Fruit fly (Drosophila melanogaster) whole organism, embryonic: Measurements from ENCODE around the gene Agxt.

Experiments used
- Adf1 ChIP-seq: fragments of 200-800 bp; sonication (Bioruptor generic); IDR thresholded peaks from 2 replicates; pipeline ENCODE4 v1.3.6; 2022; ENCODE audit warnings: missing biosample characterization, missing genetic modification characterization
- CG10462 ChIP-seq: fragments of 200-800 bp; sonication (Bioruptor generic); optimal IDR thresholded peaks from 2 replicates; lab custom pipeline; 2016; ENCODE audit warnings: missing biosample characterization, missing genetic modification characterization
- CG11456 ChIP-seq: fragments of 200-800 bp; sonication (Bioruptor generic); IDR thresholded peaks from 3 replicates; pipeline ENCODE4 v1.3.6; 2022; ENCODE audit warnings: missing biosample characterization, missing genetic modification characterization
- CG12155 ChIP-seq: fragments of 200-800 bp; sonication (Bioruptor generic); optimal IDR thresholded peaks from 3 replicates; lab custom pipeline; 2016; ENCODE audit warnings: missing biosample characterization, missing genetic modification characterization
- CG13894 ChIP-seq: fragments of 200-800 bp; sonication (Bioruptor generic); optimal IDR thresholded peaks from 3 replicates; lab custom pipeline; 2018; ENCODE audit warnings: missing biosample characterization, mild to moderate bottlenecking, missing genetic modification characterization, moderate library complexity
- CG14014 ChIP-seq: fragments of 200-800 bp; sonication (Bioruptor generic); IDR thresholded peaks from 2 replicates; pipeline ENCODE4 v1.3.6; 2022; ENCODE audit warnings: missing biosample characterization, missing genetic modification characterization
- CG15011 ChIP-seq: fragments of 200-800 bp; sonication (Bioruptor generic); optimal IDR thresholded peaks from 3 replicates; lab custom pipeline; 2018; ENCODE audit warnings: missing biosample characterization, mild to moderate bottlenecking, missing genetic modification characterization
- CG1603 ChIP-seq: fragments of 200-800 bp; sonication (Bioruptor generic); optimal IDR thresholded peaks from 2 replicates; lab custom pipeline; 2019; ENCODE audit warnings: missing biosample characterization, mild to moderate bottlenecking, missing genetic modification characterization, moderate library complexity
- CG1647 ChIP-seq: fragments of 200-800 bp; sonication (Bioruptor generic); optimal IDR thresholded peaks from 3 replicates; lab custom pipeline; 2016; ENCODE audit warnings: missing biosample characterization, missing genetic modification characterization
- CG1832 ChIP-seq: fragments of 200-800 bp; sonication (Bioruptor generic); optimal IDR thresholded peaks from 2 replicates; lab custom pipeline; 2017; ENCODE audit warnings: missing biosample characterization, mild to moderate bottlenecking, missing genetic modification characterization, inconsistent platforms
- CG30403 ChIP-seq: fragments of 200-800 bp; sonication (Bioruptor generic); optimal IDR thresholded peaks from 3 replicates; lab custom pipeline; 2016; ENCODE audit warnings: missing biosample characterization, missing genetic modification characterization
- CG3163 ChIP-seq: fragments of 200-800 bp; sonication (Bioruptor generic); optimal IDR thresholded peaks from 3 replicates; lab custom pipeline; 2016; ENCODE audit warnings: missing biosample characterization, missing genetic modification characterization
- CG33213 ChIP-seq: fragments of 200-800 bp; sonication (Bioruptor generic); optimal IDR thresholded peaks from 3 replicates; lab custom pipeline; 2016; ENCODE audit warnings: missing biosample characterization, missing genetic modification characterization
- CG3726 ChIP-seq: fragments of 200-800 bp; sonication (Bioruptor generic); IDR thresholded peaks from 3 replicates; pipeline ENCODE4, ENCODE4 v1.3.6; 2022; ENCODE audit warnings: missing biosample characterization, missing genetic modification characterization
- CG9876 ChIP-seq: fragments of 200-800 bp; sonication (Bioruptor generic); optimal IDR thresholded peaks from 2 replicates; lab custom pipeline; 2016; ENCODE audit warnings: missing biosample characterization, missing genetic modification characterization
- CoRest ChIP-seq: fragments of 200-800 bp; sonication (Bioruptor generic); optimal IDR thresholded peaks from 3 replicates; lab custom pipeline; 2018; ENCODE audit warnings: missing biosample characterization, mild to moderate bottlenecking, missing genetic modification characterization, moderate library complexity
- Doc3 ChIP-seq: fragments of 200-800 bp; sonication (Bioruptor generic); IDR thresholded peaks from 3 replicates; pipeline ENCODE4 v1.3.6; 2022; ENCODE audit warnings: missing biosample characterization, missing genetic modification characterization; ENCODE audit not compliant: partially characterized antibody
- Hr39 ChIP-seq: fragments of >200 bp; optimal IDR thresholded peaks from 2 replicates; lab custom pipeline; 2017
- Lpt ChIP-seq: fragments of >200 bp; optimal IDR thresholded peaks from 2 replicates; lab custom pipeline; 2018; ENCODE audit warnings: missing biosample characterization, missing genetic modification characterization
- NC2β ChIP-seq: fragments of 200-800 bp; sonication (Bioruptor generic); optimal IDR thresholded peaks from 2 replicates; lab custom pipeline; 2016; ENCODE audit warnings: missing biosample characterization, missing genetic modification characterization
- Neu2 ChIP-seq: fragments of 200-800 bp; sonication (Bioruptor generic); optimal IDR thresholded peaks from 3 replicates; lab custom pipeline; 2016; ENCODE audit warnings: missing biosample characterization, missing genetic modification characterization, borderline replicate concordance
- Oaz ChIP-seq: fragments of 200-800 bp; sonication (Bioruptor generic); IDR thresholded peaks from 2 replicates; pipeline ENCODE4 v1.3.6; 2022; ENCODE audit warnings: missing biosample characterization, missing genetic modification characterization
- Pdp1 ChIP-seq, 2 experiments: fragments of 200-800 bp; sonication (Bioruptor generic); optimal IDR thresholded peaks; 3 replicates each; lab custom pipeline; 2016; ENCODE audit warnings: missing biosample characterization in 2 of 2, missing genetic modification characterization in 2 of 2, mild to moderate bottlenecking in 1 of 2, moderate library complexity in 1 of 2
- Scr ChIP-seq: fragments of 200-800 bp; sonication (Bioruptor generic); IDR thresholded peaks from 2 replicates; pipeline ENCODE4 v1.3.6; 2022; ENCODE audit warnings: missing biosample characterization, missing genetic modification characterization; ENCODE audit not compliant: partially characterized antibody
- TFAM ChIP-seq: fragments of 200-800 bp; sonication (Bioruptor generic); optimal IDR thresholded peaks from 2 replicates; lab custom pipeline; 2017; ENCODE audit warnings: missing biosample characterization, missing genetic modification characterization, inconsistent platforms
- Usf ChIP-seq: fragments of 200-800 bp; sonication (Bioruptor generic); optimal IDR thresholded peaks from 2 replicates; lab custom pipeline; 2017; ENCODE audit warnings: missing genotype, missing biosample characterization, missing genetic modification characterization
- ase ChIP-seq: fragments of 200-800 bp; sonication (Bioruptor generic); IDR thresholded peaks from 3 replicates; pipeline ENCODE4 v1.3.6; 2022; ENCODE audit warnings: missing biosample characterization, missing genetic modification characterization
- br ChIP-seq: fragments of >200 bp; optimal IDR thresholded peaks from 2 replicates; lab custom pipeline; 2017
- chif ChIP-seq, 2 experiments: fragments of 200-800 bp; sonication (Bioruptor generic); optimal IDR thresholded peaks; 3 replicates each; lab custom pipeline; 2016; ENCODE audit warnings: missing biosample characterization in 2 of 2, missing genetic modification characterization in 2 of 2
- dimm ChIP-seq: fragments of 200-800 bp; sonication (Bioruptor generic); IDR thresholded peaks from 2 replicates; pipeline ENCODE4 v1.3.6; 2022; ENCODE audit warnings: missing biosample characterization, missing genetic modification characterization
- emc ChIP-seq: fragments of 200-800 bp; sonication (Bioruptor generic); optimal IDR thresholded peaks from 2 replicates; lab custom pipeline; 2016; ENCODE audit warnings: missing biosample characterization, missing genetic modification characterization
- exex ChIP-seq: fragments of 200-800 bp; sonication (Bioruptor generic); optimal IDR thresholded peaks from 4 replicates; lab custom pipeline; 2018; ENCODE audit warnings: missing biosample characterization, mild to moderate bottlenecking, missing genetic modification characterization, moderate library complexity
- ftz-f1 ChIP-seq: fragments of 200-800 bp; sonication (Bioruptor generic); optimal IDR thresholded peaks from 2 replicates; lab custom pipeline; 2016; ENCODE audit warnings: missing biosample characterization, missing genetic modification characterization
- gcm2 ChIP-seq: fragments of 200-800 bp; sonication (Bioruptor generic); optimal IDR thresholded peaks from 2 replicates; lab custom pipeline; 2016; ENCODE audit warnings: missing biosample characterization, missing genetic modification characterization
- ham ChIP-seq: fragments of 200-800 bp; sonication (Bioruptor generic); IDR thresholded peaks from 2 replicates; pipeline ENCODE4 v1.3.6; 2022; ENCODE audit warnings: missing biosample characterization, missing genetic modification characterization
- ind ChIP-seq: fragments of 200-800 bp; sonication (Bioruptor generic); optimal IDR thresholded peaks from 3 replicates; lab custom pipeline; 2016; ENCODE audit warnings: missing biosample characterization, missing genetic modification characterization
- maf-S ChIP-seq: fragments of 200-800 bp; sonication (Bioruptor generic); optimal IDR thresholded peaks from 2 replicates; lab custom pipeline; 2016; ENCODE audit warnings: missing biosample characterization, missing genetic modification characterization
- mirr ChIP-seq: fragments of 200-800 bp; sonication (Bioruptor generic); optimal IDR thresholded peaks from 3 replicates; lab custom pipeline; 2018; ENCODE audit warnings: missing biosample characterization, mild to moderate bottlenecking, missing genetic modification characterization
- nau ChIP-seq: fragments of 200-800 bp; sonication (Bioruptor generic); optimal IDR thresholded peaks from 3 replicates; lab custom pipeline; 2017; ENCODE audit warnings: missing biosample characterization, mild to moderate bottlenecking, missing genetic modification characterization, missing genetic modification reagents
- nerfin-2 ChIP-seq: fragments of 200-800 bp; sonication (Bioruptor generic); IDR thresholded peaks from 2 replicates; pipeline ENCODE4 v1.3.6; 2022; ENCODE audit warnings: missing biosample characterization, missing genetic modification characterization; ENCODE audit not compliant: partially characterized antibody
- nom ChIP-seq: fragments of 200-800 bp; sonication (Bioruptor generic); optimal IDR thresholded peaks from 2 replicates; lab custom pipeline; 2017; ENCODE audit warnings: missing biosample characterization, missing genetic modification characterization, mild to moderate bottlenecking, moderate library complexity, missing genetic modification reagents
- sens ChIP-seq: fragments of 200-800 bp; sonication (Bioruptor generic); peaks from one replicate; lab custom pipeline; 2016; ENCODE audit warnings: missing biosample characterization, missing genetic modification characterization
- seq ChIP-seq: fragments of 200-800 bp; sonication (Bioruptor generic); IDR thresholded peaks from 2 replicates; pipeline ENCODE4 v1.3.6; 2022; ENCODE audit warnings: missing biosample characterization, missing genetic modification characterization
- slou ChIP-seq: fragments of 200-800 bp; sonication (Bioruptor generic); optimal IDR thresholded peaks from 3 replicates; lab custom pipeline; 2016; ENCODE audit warnings: missing biosample characterization, missing genetic modification characterization
- sob ChIP-seq: fragments of 200-800 bp; sonication (Bioruptor generic); IDR thresholded peaks from 2 replicates; pipeline ENCODE4 v1.3.6; 2022; ENCODE audit warnings: missing biosample characterization, missing genetic modification characterization
- sr ChIP-seq: fragments of 200-800 bp; sonication (Bioruptor generic); IDR thresholded peaks from 3 replicates; pipeline ENCODE4 v1.3.6; 2022; ENCODE audit warnings: missing biosample characterization, missing genetic modification characterization
- ssp ChIP-seq: fragments of 200-800 bp; sonication (Bioruptor generic); IDR thresholded peaks from 2 replicates; pipeline ENCODE4 v1.3.6; 2022; ENCODE audit warnings: missing biosample characterization, missing genetic modification characterization
- tap ChIP-seq: fragments of 200-800 bp; optimal IDR thresholded peaks from 3 replicates; lab custom pipeline; 2019; ENCODE audit warnings: missing biosample characterization, mild to moderate bottlenecking, missing genetic modification characterization, moderate library complexity
- tna ChIP-seq: fragments of 200-800 bp; sonication (Bioruptor generic); IDR thresholded peaks from 2 replicates; pipeline ENCODE4 v1.3.6; 2022; ENCODE audit warnings: missing biosample characterization, missing genetic modification characterization; ENCODE audit not compliant: partially characterized antibody
- unpg ChIP-seq: fragments of 200-800 bp; sonication (Bioruptor generic); optimal IDR thresholded peaks from 3 replicates; lab custom pipeline; 2018; ENCODE audit warnings: missing biosample characterization, mild to moderate bottlenecking, missing genetic modification characterization, moderate library complexity
- yki ChIP-seq: fragments of >200 bp; optimal IDR thresholded peaks from 3 replicates; lab custom pipeline; 2018

Agxt gene

dm6 chrX:6571234-6571915 lies 42.6 kb downstream of the Agxt start (continued):
- TF ChIP-seq CG12155 (GFP tag; lab: Kevin White, UChicago) = peak; percentile 62
- TF ChIP-seq CG14014 (GFP tag; lab: Robert Waterston, UW) = peak; percentile 73
- peak; percentile 37 for TF ChIP-seq CG1603 (tag; lab: Kevin White, UChicago)
- peak; percentile 75; the same call in 1 of the 3 replicates for TF ChIP-seq CG3726 (GFP tag; lab: Robert Waterston, UW)
- no peak for TF ChIP-seq Hr39
- TF ChIP-seq nau (GFP tag; lab: Kevin White, UChicago) = peak; percentile 86
- peak; percentile 72 for TF ChIP-seq sob (GFP tag; lab: Robert Waterston, UW)
- no peak for TF ChIP-seq nom
- 0 out of 3 replicates have a peak, but pooled peaks have one; percentile 41 for TF ChIP-seq CG11456
- no peak for TF ChIP-seq yki (lab: Kevin White, UChicago)
- TF ChIP-seq unpg = peak; percentile 90
- no peak for TF ChIP-seq nerfin-2
- peak; percentile 95 for TF ChIP-seq CoRest
- peak; percentile 44; the same call in 1 of the 2 replicates for TF ChIP-seq dimm (GFP tag; lab: Robert Waterston, UW)
- TF ChIP-seq tna (GFP tag; lab: Robert Waterston, UW) = no peak
- TF ChIP-seq emc (GFP tag; lab: Kevin White, UChicago) = no peak
- TF ChIP-seq CG3163 = no peak
- no peak for TF ChIP-seq ftz-f1 (GFP tag; lab: Kevin White, UChicago)
- peak in 1 of 2 experiments; percentile 69 for TF ChIP-seq chif (GFP tag; optimal IDR thresholded peaks at IDR 0.05; lab: Kevin White, UChicago)
- TF ChIP-seq Adf1 (GFP tag; lab: Robert Waterston, UW) = peak; percentile 64
- TF ChIP-seq sens = peak; percentile 96
- TF ChIP-seq Lpt (GFP tag; lab: Kevin White, UChicago) = no peak
- TF ChIP-seq Doc3 (GFP tag; lab: Robert Waterston, UW) = no peak
- TF ChIP-seq Usf (GFP tag; lab: Kevin White, UChicago) = peak; percentile 82
- TF ChIP-seq ind = peak; percentile 75
- TF ChIP-seq br = no peak
- no peak for TF ChIP-seq sr (GFP tag; lab: Robert Waterston, UW)
- peak; percentile 73 for TF ChIP-seq ssp (GFP tag; lab: Robert Waterston, UW)
- peak; percentile 90 for TF ChIP-seq CG30403 (GFP tag; lab: Kevin White, UChicago)
- TF ChIP-seq CG10462 (GFP tag; lab: Kevin White, UChicago) = peak; percentile 50
- TF ChIP-seq Oaz = peak; percentile 62
- TF ChIP-seq seq (GFP tag; lab: Robert Waterston, UW) = peak; percentile 85
- peak; percentile 8 for TF ChIP-seq gcm2 (GFP tag; lab: Kevin White, UChicago)
- no peak for TF ChIP-seq CG9876 (GFP tag; lab: Kevin White, UChicago)
- peak; percentile 74 for TF ChIP-seq CG1832 (GFP tag; lab: Kevin White, UChicago)
- peak; percentile 52 to 60 for TF ChIP-seq Pdp1 (GFP tag; optimal IDR thresholded peaks at IDR 0.05; lab: Kevin White, UChicago)
- TF ChIP-seq maf-S (GFP tag; lab: Kevin White, UChicago) = no peak
- no peak for TF ChIP-seq CG33213 (GFP tag; lab: Kevin White, UChicago)
- TF ChIP-seq CG1647 (GFP tag; lab: Kevin White, UChicago) = no peak
- TF ChIP-seq CG13894 (tag; lab: Kevin White, UChicago) = no peak
- no peak for TF ChIP-seq Neu2 (GFP tag; lab: Kevin White, UChicago)
- TF ChIP-seq CG15011 (GFP tag; lab: Kevin White, UChicago) = peak; percentile 79
- TF ChIP-seq Scr (GFP tag; lab: Robert Waterston, UW) = no peak
- TF ChIP-seq TFAM (GFP tag; lab: Kevin White, UChicago) = peak; percentile 40
- peak; percentile 85 for TF ChIP-seq tap (tag; lab: Kevin White, UChicago)
- TF ChIP-seq mirr (GFP tag; lab: Kevin White, UChicago) = no peak
- peak; percentile 28 for TF ChIP-seq exex (tag; lab: Kevin White, UChicago)
- peak; percentile 21 for TF ChIP-seq NC2β (GFP tag; lab: Kevin White, UChicago)
- no peak for TF ChIP-seq ham (GFP tag; lab: Robert Waterston, UW)
- TF ChIP-seq slou (GFP tag; lab: Kevin White, UChicago) = no peak
- TF ChIP-seq ase = peak; percentile 55; the same call in 2 of the 3 replicates
